Worm (Caenorhabditis elegans) whole organism, L1 larva: ENCODE data around the gene W06E11.1.

Source experiments
- elt-3 ChIP-seq, 6 experiments: fragments of 150-350 bp in 1 of 6; sonication (generic microtip); optimal IDR thresholded peaks; 2 replicates each; lab custom pipeline; 2017 to 2018; ENCODE audit warnings: missing biosample characterization in 6 of 6, missing genetic modification characterization in 6 of 6, inconsistent platforms in 1 of 6
- fkh-10 ChIP-seq: sonication (generic microtip); optimal IDR thresholded peaks from 2 replicates; lab custom pipeline; 2017; ENCODE audit warnings: missing biosample characterization, missing genetic modification reagents, missing genetic modification characterization
- isw-1 ChIP-seq: fragments of 200-800 bp; sonication (Bioruptor generic); IDR thresholded peaks from 2 replicates; pipeline ENCODE4 v1.3.6; 2022; ENCODE audit warnings: missing genetic modification characterization, missing compliant biosample characterization
- lin-13 ChIP-seq: fragments of 150-350 bp; optimal IDR thresholded peaks from 2 replicates; lab custom pipeline; 2014; ENCODE audit warnings: missing biosample characterization, missing genetic modification reagents, missing genetic modification characterization
- lin-35 ChIP-seq, 2 experiments: fragments of 150-350 bp; optimal IDR thresholded peaks; 2 replicates each; lab custom pipeline; 2014; ENCODE audit warnings: missing biosample characterization in 2 of 2, missing genetic modification characterization in 2 of 2, missing genetic modification reagents in 2 of 2
- lin-39 ChIP-seq: fragments of 150-350 bp; optimal IDR thresholded peaks from 2 replicates; lab custom pipeline; 2014; ENCODE audit warnings: missing biosample characterization, missing genetic modification reagents, missing genetic modification characterization
- nhr-77 ChIP-seq: fragments of 150-350 bp; optimal IDR thresholded peaks from 2 replicates; lab custom pipeline; 2014; ENCODE audit warnings: missing biosample characterization, missing genetic modification characterization
- nhr-90 ChIP-seq: sonication (generic microtip); optimal IDR thresholded peaks from 2 replicates; lab custom pipeline; 2016; ENCODE audit warnings: mild to moderate bottlenecking, missing genetic modification characterization, missing compliant biosample characterization; ENCODE audit not compliant: poor library complexity
- unc-62 ChIP-seq: fragments of 150-350 bp; optimal IDR thresholded peaks from 2 replicates; lab custom pipeline; 2014; ENCODE audit warnings: missing biosample characterization, missing genetic modification reagents, missing genetic modification characterization

DNA sequence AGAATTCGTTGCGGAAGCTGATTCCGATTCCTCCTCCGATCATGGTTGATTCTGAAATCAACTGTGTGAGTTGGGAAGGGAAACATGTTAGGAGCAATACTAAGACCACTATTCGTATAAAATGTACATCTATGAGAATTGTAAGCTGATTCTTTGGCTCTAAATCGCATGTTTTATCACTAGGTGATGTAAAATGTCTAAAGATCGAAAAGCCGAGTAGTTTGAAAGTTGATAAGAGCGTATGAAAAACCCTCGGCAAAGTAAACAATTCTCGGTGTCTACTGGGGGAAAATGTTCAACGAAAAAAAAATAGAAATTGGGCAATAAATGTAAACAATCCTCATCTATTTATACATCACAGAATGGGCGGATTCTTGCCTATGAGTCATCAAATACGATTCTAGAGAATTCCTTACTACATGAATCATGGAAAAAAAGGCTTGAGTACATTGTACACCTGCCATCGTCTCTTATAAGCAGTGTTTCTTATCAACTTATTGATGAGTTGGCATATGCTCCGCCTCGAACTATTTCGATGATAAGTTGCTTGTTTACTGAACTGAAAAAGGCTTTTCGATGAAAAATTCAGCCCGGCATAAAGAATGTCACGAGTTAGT is 41.4 kb upstream of the W06E11.1 start, which contains the start of gene lec-6:
- TF ChIP-seq lin-39 (tag; lab: Kevin White, UChicago), result no peak
- TF ChIP-seq unc-62 (GFP tag; lab: Kevin White, UChicago), result no peak
- TF ChIP-seq nhr-77 (tag; lab: Kevin White, UChicago), result peak; percentile 1
- no peak for TF ChIP-seq elt-3 (tag; optimal IDR thresholded peaks at IDR 0.05; lab: Kevin White, UChicago)
- TF ChIP-seq nhr-90, result peak; percentile 8
- TF ChIP-seq fkh-10, result no peak
- no peak for TF ChIP-seq isw-1
- TF ChIP-seq lin-35 (GFP tag; optimal IDR thresholded peaks at IDR 0.05; lab: Kevin White, UChicago), result peak in 1 of 2 experiments; percentile 51
- no peak for TF ChIP-seq lin-13 (GFP tag; lab: Kevin White, UChicago)
